Worm (Caenorhabditis elegans) whole organism, L3 larva: Measurements from ENCODE around the gene C15B12.1.

Source experiments
- R02D3.7 ChIP-seq: fragments of 150-350 bp; optimal IDR thresholded peaks from 2 replicates; lab custom pipeline; 2014; ENCODE audit warnings: missing biosample characterization, missing genetic modification characterization
- ZK546.5 ChIP-seq: sonication (generic microtip); optimal IDR thresholded peaks from 2 replicates; lab custom pipeline; 2017; ENCODE audit warnings: missing biosample characterization, missing genetic modification characterization
- aly-2 ChIP-seq: fragments of 150-350 bp; optimal IDR thresholded peaks from 2 replicates; lab custom pipeline; 2014; ENCODE audit warnings: missing biosample characterization, missing genetic modification characterization
- ceh-16 ChIP-seq: sonication (generic microtip); optimal IDR thresholded peaks from 2 replicates; lab custom pipeline; 2017; ENCODE audit warnings: missing biosample characterization, missing genetic modification characterization
- ceh-28 ChIP-seq: fragments of 150-350 bp; optimal IDR thresholded peaks from 2 replicates; lab custom pipeline; 2014; ENCODE audit warnings: missing biosample characterization, missing genetic modification reagents, missing genetic modification characterization
- ceh-82 ChIP-seq: fragments of 150-350 bp; optimal IDR thresholded peaks from 2 replicates; lab custom pipeline; 2014; ENCODE audit warnings: missing biosample characterization, missing genetic modification characterization
- ceh-9 ChIP-seq: sonication (generic microtip); optimal IDR thresholded peaks from 2 replicates; lab custom pipeline; 2018; ENCODE audit warnings: missing biosample characterization, missing genetic modification characterization
- egl-27 ChIP-seq: sonication (generic microtip); optimal IDR thresholded peaks from 4 replicates; lab custom pipeline; 2017; ENCODE audit warnings: missing biosample characterization, missing genetic modification reagents, missing genetic modification characterization
- egl-5 ChIP-seq: fragments of 150-350 bp; optimal IDR thresholded peaks from 2 replicates; lab custom pipeline; 2017; ENCODE audit warnings: missing biosample characterization, missing genetic modification reagents, missing genetic modification characterization, inconsistent platforms
- elt-1 ChIP-seq: fragments of 150-350 bp; optimal IDR thresholded peaks from 2 replicates; lab custom pipeline; 2014; ENCODE audit warnings: missing biosample characterization, missing genetic modification characterization
- elt-2 ChIP-seq: sonication (generic microtip); optimal IDR thresholded peaks from 2 replicates; lab custom pipeline; 2016; ENCODE audit warnings: missing genetic modification reagents, mild to moderate bottlenecking, missing genetic modification characterization, missing compliant biosample characterization
- elt-3 ChIP-seq, 3 experiments: fragments of 150-350 bp in 1 of 3; sonication (generic microtip) in 2 of 3; optimal IDR thresholded peaks; 2 replicates in 2 of 3; 4 replicates in 1 of 3; lab custom pipeline; 2014 to 2017; ENCODE audit warnings: missing biosample characterization in 3 of 3, missing genetic modification characterization in 3 of 3
- eor-1 ChIP-seq, 2 experiments: fragments of 150-350 bp; optimal IDR thresholded peaks; 2 replicates each; lab custom pipeline; 2014 to 2018; ENCODE audit warnings: missing biosample characterization in 2 of 2, missing genetic modification characterization in 2 of 2
- fkh-10 ChIP-seq: sonication (generic microtip); optimal IDR thresholded peaks from 2 replicates; lab custom pipeline; 2017; ENCODE audit warnings: missing biosample characterization, missing genetic modification reagents, missing genetic modification characterization
- fkh-2 ChIP-seq: fragments of 150-350 bp; optimal IDR thresholded peaks from 2 replicates; lab custom pipeline; 2014; ENCODE audit warnings: missing biosample characterization, missing genetic modification reagents, missing genetic modification characterization
- jun-1 ChIP-seq: fragments of 150-350 bp; optimal IDR thresholded peaks from 2 replicates; lab custom pipeline; 2014; ENCODE audit warnings: missing biosample characterization, missing genetic modification reagents, missing genetic modification characterization
- lin-15B ChIP-seq: fragments of 150-350 bp; optimal IDR thresholded peaks from 2 replicates; lab custom pipeline; 2014; ENCODE audit warnings: missing biosample characterization, missing genetic modification characterization
- lin-39 ChIP-seq: fragments of 150-350 bp; optimal IDR thresholded peaks from 2 replicates; lab custom pipeline; 2018; ENCODE audit warnings: missing biosample characterization, missing genetic modification reagents, missing genetic modification characterization
- lsy-12 ChIP-seq: sonication (generic microtip); optimal IDR thresholded peaks from 2 replicates; lab custom pipeline; 2016; ENCODE audit warnings: mild to moderate bottlenecking, missing genetic modification characterization, missing compliant biosample characterization
- mdl-1 ChIP-seq: fragments of 150-350 bp; optimal IDR thresholded peaks from 2 replicates; lab custom pipeline; 2014; ENCODE audit warnings: missing biosample characterization, missing genetic modification characterization
- mml-1 ChIP-seq: fragments of 150-350 bp; sonication (generic microtip); optimal IDR thresholded peaks from 3 replicates; lab custom pipeline; 2014; ENCODE audit warnings: missing biosample characterization, missing genetic modification characterization
- nfya-1 ChIP-seq: sonication (generic microtip); optimal IDR thresholded peaks from 2 replicates; lab custom pipeline; 2017; ENCODE audit warnings: missing genetic modification characterization, mild to moderate bottlenecking, missing compliant biosample characterization, antibody characterized with exemption, moderate library complexity; ENCODE audit not compliant: insufficient read depth
- nhr-12 ChIP-seq: fragments of 150-350 bp; optimal IDR thresholded peaks from 2 replicates; lab custom pipeline; 2014; ENCODE audit warnings: missing biosample characterization, missing genetic modification characterization
- nhr-237 ChIP-seq: fragments of 150-350 bp; optimal IDR thresholded peaks from 2 replicates; lab custom pipeline; 2014; ENCODE audit warnings: missing biosample characterization, missing genetic modification characterization
- nhr-25 ChIP-seq: sonication (generic microtip); optimal IDR thresholded peaks from 2 replicates; lab custom pipeline; 2017; ENCODE audit warnings: missing biosample characterization, missing genetic modification characterization
- nhr-43 ChIP-seq: sonication (generic microtip); optimal IDR thresholded peaks from 2 replicates; lab custom pipeline; 2016; ENCODE audit warnings: mild to moderate bottlenecking, missing genetic modification characterization, missing compliant biosample characterization; ENCODE audit not compliant: poor library complexity, severe bottlenecking
- nhr-76 ChIP-seq: fragments of 150-350 bp; sonication (generic microtip); optimal IDR thresholded peaks from 5 replicates; lab custom pipeline; 2014; ENCODE audit warnings: missing biosample characterization, missing genetic modification characterization
- nhr-77 ChIP-seq: fragments of 150-350 bp; optimal IDR thresholded peaks from 2 replicates; lab custom pipeline; 2014; ENCODE audit warnings: missing biosample characterization, missing genetic modification characterization
- pha-4 ChIP-seq: fragments of 150-350 bp; optimal IDR thresholded peaks from 2 replicates; lab custom pipeline; 2014; ENCODE audit warnings: missing biosample characterization, missing genetic modification reagents, missing genetic modification characterization
- pqm-1 ChIP-seq: fragments of 150-350 bp; optimal IDR thresholded peaks from 2 replicates; lab custom pipeline; 2017; ENCODE audit warnings: missing biosample characterization, missing genetic modification characterization, inconsistent platforms
- tbx-2 ChIP-seq: sonication (generic microtip); optimal IDR thresholded peaks from 2 replicates; lab custom pipeline; 2016; ENCODE audit warnings: mild to moderate bottlenecking, missing genetic modification characterization, missing compliant biosample characterization
- unc-62 ChIP-seq: fragments of 150-350 bp; sonication (generic microtip); optimal IDR thresholded peaks from 4 replicates; lab custom pipeline; 2014; ENCODE audit warnings: missing biosample characterization, missing genetic modification reagents, missing genetic modification characterization
- zag-1 ChIP-seq: fragments of 150-350 bp; optimal IDR thresholded peaks from 2 replicates; lab custom pipeline; 2014; ENCODE audit warnings: missing biosample characterization, missing genetic modification characterization
- ztf-4 ChIP-seq: fragments of 150-350 bp; optimal IDR thresholded peaks from 2 replicates; lab custom pipeline; 2014; ENCODE audit warnings: missing biosample characterization, missing genetic modification characterization

C15B12.1 gene

ce11 chrX:6461729-6462128, 14.9 kb upstream of the C15B12.1 start, which contains the start of gene K04E7.1:
K04E7.1 (plus strand) TSS chrX:6462029.
- no peak for TF ChIP-seq elt-2 (tag; lab: Kevin White, UChicago)
- TF ChIP-seq egl-27: no peak
- TF ChIP-seq unc-62 (GFP tag; lab: Kevin White, UChicago): no peak
- TF ChIP-seq aly-2 (tag; lab: Kevin White, UChicago): no peak
- TF ChIP-seq pqm-1 (tag; lab: Kevin White, UChicago): no peak
- no peak for TF ChIP-seq zag-1 (tag; lab: Kevin White, UChicago)
- TF ChIP-seq fkh-2 (tag; lab: Kevin White, UChicago): no peak
- TF ChIP-seq egl-5 (tag; lab: Kevin White, UChicago): no peak
- TF ChIP-seq fkh-10 (GFP tag; lab: Kevin White, UChicago): no peak
- no peak for TF ChIP-seq ceh-16
- TF ChIP-seq lsy-12 (tag; lab: Kevin White, UChicago): no peak
- no peak for TF ChIP-seq nfya-1 (tag; lab: Kevin White, UChicago)
- no peak for TF ChIP-seq elt-3 (tag; optimal IDR thresholded peaks at IDR 0.05; lab: Kevin White, UChicago)
- TF ChIP-seq lin-39 (tag; lab: Kevin White, UChicago): no peak
- TF ChIP-seq nhr-77: no peak
- TF ChIP-seq eor-1 (tag; optimal IDR thresholded peaks at IDR 0.05; lab: Kevin White, UChicago): no peak
- no peak for TF ChIP-seq tbx-2 (tag; lab: Kevin White, UChicago)
- no peak for TF ChIP-seq nhr-76 (tag; lab: Kevin White, UChicago)
- TF ChIP-seq R02D3.7 (tag; lab: Kevin White, UChicago): no peak
- TF ChIP-seq jun-1 (tag; lab: Kevin White, UChicago): no peak

ce11 chrX:6462479-6462878, 14.1 kb upstream of the C15B12.1 start:
- TF ChIP-seq elt-2 (tag; lab: Kevin White, UChicago) (peak; percentile 29), pqm-1 (tag; lab: Kevin White, UChicago) (peak; percentile 33), ceh-82 (tag; lab: Kevin White, UChicago) (no peak), elt-1 (tag; lab: Kevin White, UChicago) (no peak)

- TF ChIP-seq ZK546.5 (no peak), elt-2 (tag; lab: Kevin White, UChicago) (peak; percentile 82)
- TF ChIP-seq, all 47 proteins: peak for 1
These were observed 13.6 kb upstream of the C15B12.1 start, which contains the start of gene C15B12.2 for ce11 chrX:6462995-6463462. C15B12.2 (plus strand) TSS chrX:6463412.

- no peak for TF ChIP-seq elt-1 (tag; lab: Kevin White, UChicago)
- no peak for TF ChIP-seq ceh-9 (tag; lab: Kevin White, UChicago)
- TF ChIP-seq ztf-4 (tag; lab: Kevin White, UChicago): no peak
These were observed 9.1 kb upstream of the C15B12.1 start, which contains the start of gene C15B12.3 for ce11 chrX:6467462-6467861. C15B12.3 (minus strand) TSS chrX:6467562.

- TF ChIP-seq nhr-12: no peak
- TF ChIP-seq elt-2 (tag; lab: Kevin White, UChicago): no peak
- no peak for TF ChIP-seq nhr-237 (tag; lab: Kevin White, UChicago)
- TF ChIP-seq lin-15B: no peak
- TF ChIP-seq mml-1 (tag; lab: Kevin White, UChicago): no peak
- no peak for TF ChIP-seq nhr-77
- no peak for TF ChIP-seq ceh-82 (tag; lab: Kevin White, UChicago)
- no peak for TF ChIP-seq nhr-25 (tag; lab: Kevin White, UChicago)
- TF ChIP-seq ceh-28 (tag; lab: Kevin White, UChicago): no peak
- no peak for TF ChIP-seq nhr-43 (tag; lab: Kevin White, UChicago)
- TF ChIP-seq nhr-76 (tag; lab: Kevin White, UChicago): no peak
- no peak for TF ChIP-seq mdl-1 (tag; lab: Kevin White, UChicago)
- TF ChIP-seq pha-4 (tag; lab: Kevin White, UChicago): no peak
- TF ChIP-seq ZK546.5: no peak
These were observed 8.1 kb upstream of the C15B12.1 start, which contains the start of gene C15B12.9 for ce11 chrX:6468499-6468898. C15B12.9 (plus strand) TSS chrX:6468799.
